Worm (Caenorhabditis elegans) whole organism, mixed stage, embryonic: ENCODE results near the gene srh-194.

ENCODE experiments used
- blmp-1 ChIP-seq: fragments of 150-350 bp; optimal IDR thresholded peaks from 2 replicates; lab custom pipeline; 2014; ENCODE audit warnings: missing biosample characterization, missing genetic modification characterization
- ceh-39 ChIP-seq: fragments of 150-350 bp; optimal IDR thresholded peaks from 2 replicates; lab custom pipeline; 2014; ENCODE audit warnings: missing biosample characterization, missing genetic modification characterization
- ceh-43 ChIP-seq: fragments of 200-800 bp; sonication (Bioruptor generic); optimal IDR thresholded peaks from 2 replicates; lab custom pipeline; 2018; ENCODE audit warnings: mild to moderate bottlenecking, missing genetic modification characterization, moderate library complexity, missing compliant biosample characterization
- ceh-83 ChIP-seq: fragments of 200-800 bp; sonication (Bioruptor generic); optimal IDR thresholded peaks from 2 replicates; lab custom pipeline; 2018; ENCODE audit warnings: mild to moderate bottlenecking, missing genetic modification characterization, missing compliant biosample characterization
- elt-3 ChIP-seq: fragments of 150-350 bp; optimal IDR thresholded peaks from 2 replicates; lab custom pipeline; 2014; ENCODE audit warnings: missing biosample characterization, missing genetic modification characterization
- flh-1 ChIP-seq: fragments of 200-800 bp; sonication (Bioruptor generic); optimal IDR thresholded peaks from 2 replicates; lab custom pipeline; 2018; ENCODE audit warnings: mild to moderate bottlenecking, missing genetic modification characterization, moderate library complexity, missing compliant biosample characterization
- nhr-237 ChIP-seq: fragments of 150-350 bp; optimal IDR thresholded peaks from 2 replicates; lab custom pipeline; 2014; ENCODE audit warnings: missing biosample characterization, missing genetic modification characterization
- nhr-76 ChIP-seq: sonication (generic microtip); optimal IDR thresholded peaks from 2 replicates; lab custom pipeline; 2017; ENCODE audit warnings: missing biosample characterization, missing genetic modification characterization
- snpc-4 ChIP-seq: fragments of 150-350 bp; optimal IDR thresholded peaks from 2 replicates; lab custom pipeline; 2014; ENCODE audit warnings: missing biosample characterization, missing genetic modification characterization
- tbx-8 ChIP-seq: fragments of 200-800 bp; sonication (Bioruptor generic); optimal IDR thresholded peaks from 2 replicates; lab custom pipeline; 2018; ENCODE audit warnings: mild to moderate bottlenecking, missing genetic modification characterization, moderate library complexity, missing compliant biosample characterization
- unc-62 ChIP-seq: fragments of 150-350 bp; optimal IDR thresholded peaks from 2 replicates; lab custom pipeline; 2014; ENCODE audit warnings: missing biosample characterization, missing genetic modification reagents, missing genetic modification characterization

- no peak for TF ChIP-seq ceh-39
- no peak for TF ChIP-seq blmp-1
- no peak for TF ChIP-seq snpc-4 (tag; lab: Kevin White, UChicago)
- TF ChIP-seq flh-1 (GFP tag; lab: Kevin White, UChicago): no peak
- TF ChIP-seq unc-62: no peak
- no peak for TF ChIP-seq tbx-8
- no peak for TF ChIP-seq nhr-76 (tag; lab: Kevin White, UChicago)
- no peak for TF ChIP-seq elt-3 (tag; lab: Kevin White, UChicago)
- no peak for TF ChIP-seq ceh-43 (GFP tag; lab: Kevin White, UChicago)
- no peak for TF ChIP-seq nhr-237 (tag; lab: Kevin White, UChicago)
- no peak for TF ChIP-seq ceh-83 (GFP tag; lab: Kevin White, UChicago)
Observed at ce11 chrV:4322706-4323105, 29.4 kb upstream of the srh-194 start, which contains the start of gene R02D1.2.
